Worm (Caenorhabditis elegans) whole organism, young adult: ENCODE results near the gene meg-3.
"Not testable (repeated sequence)": the region's sequence is repeated elsewhere in the genome, so short reads cannot be mapped to it uniquely, and the experiment has no call there.

Experiments
- B0261.1 ChIP-seq: sonication (generic microtip); optimal IDR thresholded peaks from 2 replicates; lab custom pipeline; 2016; ENCODE audit warnings: mild to moderate bottlenecking, missing genetic modification characterization, moderate library complexity, missing compliant biosample characterization
- B0336.3 ChIP-seq: fragments of 200-800 bp; sonication (Bioruptor generic); IDR thresholded peaks from 2 replicates; pipeline ENCODE4 v1.3.6; 2022; ENCODE audit warnings: missing genetic modification characterization, missing compliant biosample characterization
- C17E4.6 ChIP-seq: fragments of 200-800 bp; sonication (Bioruptor generic); IDR thresholded peaks from 2 replicates; pipeline ENCODE4 v1.3.6; 2022; ENCODE audit warnings: missing genetic modification reagents, missing genetic modification characterization, missing compliant biosample characterization
- F37B4.10 ChIP-seq: fragments of 200-800 bp; sonication (Bioruptor generic); IDR thresholded peaks from 2 replicates; pipeline ENCODE4 v1.3.6; 2022; ENCODE audit warnings: missing genetic modification characterization, missing compliant biosample characterization
- F55B11.4 ChIP-seq: sonication (generic microtip); optimal IDR thresholded peaks from 2 replicates; lab custom pipeline; 2016; ENCODE audit warnings: missing compliant biosample characterization, missing genetic modification characterization, borderline replicate concordance; ENCODE audit not compliant: insufficient read depth
- K12H6.12 ChIP-seq: fragments of 200-800 bp; sonication (Bioruptor generic); optimal IDR thresholded peaks from 2 replicates; lab custom pipeline; 2018; ENCODE audit warnings: mild to moderate bottlenecking, missing genetic modification characterization, missing compliant biosample characterization
- T07F8.4 ChIP-seq: sonication (generic microtip); optimal IDR thresholded peaks from 2 replicates; lab custom pipeline; 2016; ENCODE audit warnings: mild to moderate bottlenecking, missing genetic modification characterization, moderate library complexity, missing compliant biosample characterization
- ZK185.1 ChIP-seq: sonication (generic microtip); optimal IDR thresholded peaks from 2 replicates; lab custom pipeline; 2016; ENCODE audit warnings: mild to moderate bottlenecking, missing genetic modification characterization, missing compliant biosample characterization; ENCODE audit not compliant: poor library complexity, severe bottlenecking
- ama-1 ChIP-seq, 3 experiments: fragments of 150-350 bp in 1 of 3; sonication (generic microtip) in 2 of 3; optimal IDR thresholded peaks; 2 replicates each; lab custom pipeline; 2014 to 2018; ENCODE audit warnings: missing biosample characterization in 2 of 3, missing genetic modification characterization in 2 of 3, missing genetic modification reagents in 2 of 3
- aptf-2 ChIP-seq: fragments of 200-800 bp; sonication (Bioruptor generic); conservative IDR thresholded peaks from 2 replicates; pipeline ENCODE4 v1.3.6; 2022; ENCODE audit warnings: missing genetic modification reagents, missing genetic modification characterization, missing compliant biosample characterization
- attf-5 ChIP-seq: fragments of 200-800 bp; sonication (Bioruptor generic); optimal IDR thresholded peaks from 2 replicates; lab custom pipeline; 2018; ENCODE audit warnings: mild to moderate bottlenecking, missing genetic modification characterization, missing compliant biosample characterization
- attf-6 ChIP-seq: fragments of 200-800 bp; sonication (Bioruptor generic); IDR thresholded peaks from 2 replicates; pipeline ENCODE4 v1.3.6; 2022; ENCODE audit warnings: missing genetic modification reagents, missing genetic modification characterization, missing compliant biosample characterization
- cebp-1 ChIP-seq, 2 experiments: fragments of 200-800 bp in 1 of 2; sonication (Bioruptor generic) in 1 of 2; sonication (generic microtip) in 1 of 2; IDR thresholded peaks in 1 of 2; optimal IDR thresholded peaks in 1 of 2; 2 replicates each; pipeline versions ENCODE4 v1.3.6 to Lab custom; 2017 to 2022; ENCODE audit warnings: missing compliant biosample characterization in 2 of 2, missing genetic modification characterization in 2 of 2, mild to moderate bottlenecking in 1 of 2, missing genetic modification reagents in 1 of 2, moderate library complexity in 1 of 2
- ceh-27 ChIP-seq: fragments of 200-800 bp; sonication (Bioruptor generic); optimal IDR thresholded peaks from 2 replicates; lab custom pipeline; 2018; ENCODE audit warnings: mild to moderate bottlenecking, missing genetic modification characterization, moderate library complexity, missing compliant biosample characterization
- efl-1 ChIP-seq: fragments of 150-350 bp; optimal IDR thresholded peaks from 2 replicates; lab custom pipeline; 2014; ENCODE audit warnings: missing biosample characterization, missing genetic modification reagents, missing genetic modification characterization
- egrh-3 ChIP-seq: fragments of 200-800 bp; sonication (Bioruptor generic); IDR thresholded peaks from 2 replicates; pipeline ENCODE4 v1.3.6; 2022; ENCODE audit warnings: missing genetic modification reagents, missing genetic modification characterization, missing compliant biosample characterization
- fkh-3 ChIP-seq: sonication (generic microtip); optimal IDR thresholded peaks from 2 replicates; lab custom pipeline; 2016; ENCODE audit warnings: mild to moderate bottlenecking, missing genetic modification characterization, missing compliant biosample characterization
- hlh-26 ChIP-seq: fragments of 200-800 bp; sonication (Bioruptor generic); conservative IDR thresholded peaks from 2 replicates; pipeline ENCODE4 v1.3.6; 2022; ENCODE audit warnings: missing genetic modification reagents, missing genetic modification characterization, missing compliant biosample characterization
- hmg-1.2 ChIP-seq: fragments of 200-800 bp; sonication (Bioruptor generic); IDR thresholded peaks from 2 replicates; pipeline ENCODE4 v1.3.6; 2022; ENCODE audit warnings: missing genetic modification reagents, missing genetic modification characterization, missing compliant biosample characterization
- hsf-1 ChIP-seq: fragments of 200-800 bp; sonication (Bioruptor generic); IDR thresholded peaks from 2 replicates; pipeline ENCODE4 v1.3.6; 2022; ENCODE audit warnings: missing genetic modification reagents, missing genetic modification characterization, missing compliant biosample characterization
- let-526 ChIP-seq: fragments of 200-800 bp; sonication (Bioruptor generic); IDR thresholded peaks from 2 replicates; pipeline ENCODE4 v1.3.6; 2022; ENCODE audit warnings: missing genetic modification reagents, missing genetic modification characterization, missing compliant biosample characterization
- let-607 ChIP-seq, 2 experiments: fragments of 200-800 bp in 1 of 2; sonication (Bioruptor generic) in 1 of 2; sonication (generic microtip) in 1 of 2; optimal IDR thresholded peaks; 2 replicates each; lab custom pipeline; 2016 to 2018; ENCODE audit warnings: mild to moderate bottlenecking in 2 of 2, missing compliant biosample characterization in 2 of 2, missing genetic modification characterization in 2 of 2, moderate library complexity in 2 of 2, missing genotype in 1 of 2
- lin-26 ChIP-seq: fragments of 200-800 bp; sonication (Bioruptor generic); IDR thresholded peaks from 2 replicates; pipeline ENCODE4 v1.3.6; 2022; ENCODE audit warnings: missing genetic modification reagents, missing genetic modification characterization, missing compliant biosample characterization
- lin-35 ChIP-seq, 3 experiments: fragments of 150-350 bp in 2 of 3; sonication (generic microtip) in 1 of 3; optimal IDR thresholded peaks; 2 replicates each; lab custom pipeline; 2014 to 2018; ENCODE audit warnings: missing biosample characterization in 3 of 3, missing genetic modification characterization in 3 of 3, missing genetic modification reagents in 3 of 3
- lin-54 ChIP-seq: fragments of 200-800 bp; sonication (Bioruptor generic); optimal IDR thresholded peaks from 2 replicates; lab custom pipeline; 2018; ENCODE audit warnings: mild to moderate bottlenecking, missing genetic modification characterization, missing compliant biosample characterization
- lir-1 ChIP-seq: fragments of 200-800 bp; sonication (Bioruptor generic); conservative IDR thresholded peaks from 2 replicates; pipeline ENCODE4 v1.3.6; 2022; ENCODE audit warnings: missing genetic modification reagents, missing genetic modification characterization, missing compliant biosample characterization
- madf-6 ChIP-seq: fragments of 200-800 bp; sonication (Bioruptor generic); IDR thresholded peaks from 2 replicates; pipeline ENCODE4 v1.3.6; 2022; ENCODE audit warnings: missing genetic modification reagents, missing genetic modification characterization, missing compliant biosample characterization
- rpc-1 ChIP-seq, 2 experiments: fragments of 150-350 bp in 1 of 2; sonication (generic microtip) in 1 of 2; optimal IDR thresholded peaks; 2 replicates each; lab custom pipeline; 2014 to 2018; ENCODE audit warnings: missing biosample characterization in 1 of 2, missing genetic modification characterization in 1 of 2, missing genetic modification reagents in 1 of 2, missing genotype in 1 of 2
- sea-2 ChIP-seq: fragments of 200-800 bp; sonication (Bioruptor generic); IDR thresholded peaks from 2 replicates; pipeline ENCODE4 v1.3.6; 2022; ENCODE audit warnings: missing genetic modification characterization, missing compliant biosample characterization
- snpc-3.4 ChIP-seq: sonication (generic microtip); optimal IDR thresholded peaks from 2 replicates; lab custom pipeline; 2017; ENCODE audit warnings: missing genetic modification characterization, mild to moderate bottlenecking, missing compliant biosample characterization, antibody characterized with exemption, moderate library complexity, missing genotype, missing genetic modification reagents
- tbp1 ChIP-seq: fragments of 200-800 bp; sonication (Bioruptor generic); optimal IDR thresholded peaks from 2 replicates; lab custom pipeline; 2018; ENCODE audit warnings: mild to moderate bottlenecking, missing genetic modification characterization, missing compliant biosample characterization
- tlf-1 ChIP-seq: fragments of 200-800 bp; sonication (Bioruptor generic); optimal IDR thresholded peaks from 2 replicates; lab custom pipeline; 2018; ENCODE audit warnings: mild to moderate bottlenecking, missing genetic modification characterization, missing compliant biosample characterization
- ztf-18 ChIP-seq: sonication (generic microtip); optimal IDR thresholded peaks from 2 replicates; lab custom pipeline; 2016; ENCODE audit warnings: missing genotype, mild to moderate bottlenecking, missing genetic modification characterization, missing compliant biosample characterization
- ztf-22 ChIP-seq: fragments of 200-800 bp; sonication (Bioruptor generic); optimal IDR thresholded peaks from 2 replicates; lab custom pipeline; 2018; ENCODE audit warnings: mild to moderate bottlenecking, missing genetic modification characterization, moderate library complexity, missing compliant biosample characterization

meg-3 gene

DNA sequence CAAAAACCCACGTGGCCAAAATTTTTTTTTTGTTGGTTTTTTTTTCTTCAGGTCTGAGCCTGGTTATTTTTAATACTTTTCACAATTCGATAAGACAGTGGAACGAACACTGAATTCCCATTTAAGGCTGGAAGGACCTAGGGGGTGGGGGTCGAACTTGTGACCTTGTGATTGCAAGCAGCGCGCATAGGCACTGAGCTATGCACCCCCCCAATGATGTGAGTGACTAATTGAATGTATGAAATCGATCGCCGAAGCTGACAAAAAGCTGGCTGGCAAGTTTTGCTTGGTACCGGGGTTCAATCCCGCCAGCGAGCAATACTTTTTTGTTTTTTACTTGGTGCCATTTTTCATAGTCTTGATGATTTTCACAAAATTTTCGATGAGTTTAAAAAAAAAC is 9.4 kb upstream of the meg-3 start (continued):
- TF ChIP-seq hlh-26 (GFP tag; lab: Robert Waterston, UW) (no peak), tlf-1 (GFP tag; lab: Kevin White, UChicago) (no peak), lin-26 (GFP tag; lab: Robert Waterston, UW) (0 out of 2 replicates have a peak, but pooled peaks have one; percentile 33), attf-6 (GFP tag; lab: Robert Waterston, UW) (peak; percentile 34; the same call in 1 of the 2 replicates), hsf-1 (GFP tag; lab: Robert Waterston, UW) (no peak)

DNA sequence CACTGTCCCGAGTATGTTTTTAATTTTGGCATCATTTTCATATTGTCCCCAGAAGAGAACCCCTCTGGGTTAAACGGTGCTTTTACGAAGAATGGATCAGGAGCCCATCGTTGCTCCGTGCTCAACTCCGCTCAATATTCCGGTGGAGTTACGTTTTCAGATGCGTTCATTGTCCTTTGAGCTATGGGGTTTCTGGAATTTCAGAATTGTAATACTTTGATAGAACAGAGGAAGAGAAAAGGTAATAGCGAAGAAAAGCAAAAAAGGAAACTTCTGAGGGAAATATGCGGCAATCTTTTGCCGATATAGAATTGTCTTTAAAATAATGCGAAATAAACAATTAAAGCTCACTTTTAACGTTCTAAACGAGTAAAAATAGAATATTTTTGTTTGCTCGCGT is 8.5 kb upstream of the meg-3 start, which contains the start of gene Y40A1A.3:
Y40A1A.3 (minus strand) TSS at position 101 of the 400 bp plus-strand sequence.
- TF ChIP-seq ceh-27 (GFP tag; lab: Kevin White, UChicago) = no peak
- TF ChIP-seq attf-5 (GFP tag; lab: Kevin White, UChicago) = no peak
- TF ChIP-seq, all 124 proteins: peak for 0

DNA sequence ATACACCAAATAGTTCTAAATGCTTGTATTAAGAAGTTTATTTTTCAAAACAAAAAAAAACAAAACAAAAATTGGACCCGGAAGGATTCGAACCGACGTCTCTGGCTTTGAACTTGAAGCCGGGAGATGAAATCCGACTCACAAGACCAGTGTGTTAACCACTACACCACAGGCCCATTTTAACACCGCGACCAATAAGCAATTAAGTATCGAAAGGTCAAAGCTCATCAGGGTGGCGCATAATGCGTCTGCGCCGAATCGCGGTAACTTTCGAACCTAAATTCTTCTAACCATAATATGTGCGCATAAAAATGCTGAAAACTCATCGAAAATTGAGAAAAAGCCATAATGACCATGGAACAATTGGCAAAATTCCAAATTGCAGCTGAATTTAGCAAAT is 4.7 kb upstream of the meg-3 start:
- TF ChIP-seq tbp1 (peak; percentile 54), rpc-1 (tag; optimal IDR thresholded peaks at IDR 0.05; lab: Kevin White, UChicago) (peak; percentile 52)
- TF ChIP-seq rpc-1 (optimal IDR thresholded peaks at IDR 0.05; lab: Kevin White, UChicago) = not testable (repeated sequence)

DNA sequence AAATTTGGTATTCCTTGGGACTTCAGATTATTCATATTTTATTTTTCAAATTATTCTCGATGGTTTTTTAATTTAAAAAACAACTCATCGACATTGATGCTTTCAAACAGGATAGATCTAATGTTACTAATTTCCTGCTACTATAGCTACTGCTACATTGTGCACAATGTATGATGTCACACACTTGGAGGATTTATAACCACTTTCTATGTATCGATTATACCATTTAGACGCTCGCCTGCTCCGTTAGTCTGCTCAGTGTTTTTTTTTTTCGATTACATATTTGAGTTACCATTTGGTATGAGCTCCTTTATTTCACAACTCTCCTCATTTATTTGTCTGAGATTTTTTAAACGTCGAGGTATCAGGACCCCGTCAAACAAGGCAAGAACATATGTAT is 1.0 kb upstream of the meg-3 start, which contains the start of gene Y40A1A.2:
Y40A1A.2 (plus strand) TSS at position 301 of the 400 bp plus-strand sequence.
- TF ChIP-seq B0336.3 = no peak
- no peak for TF ChIP-seq aptf-2 (GFP tag; lab: Robert Waterston, UW)

- TF ChIP-seq lin-54 (GFP tag; lab: Kevin White, UChicago) (no peak), fkh-3 (tag; lab: Kevin White, UChicago) (no peak), T07F8.4 (tag; lab: Kevin White, UChicago) (no peak), sea-2 (GFP tag; lab: Robert Waterston, UW) (no peak), F55B11.4 (tag; lab: Kevin White, UChicago) (no peak)
Measured at ce11 chrX:1984831-1985230, 4.6 kb downstream of the meg-3 start.

ce11 chrX:1981654-1982053 is 7.8 kb downstream of the meg-3 start:
- TF ChIP-seq cebp-1 (GFP tag; IDR thresholded peaks at IDR 0.05; lab: Robert Waterston, UW) (no peak), cebp-1 (tag; optimal IDR thresholded peaks at IDR 0.05; lab: Kevin White, UChicago) (no peak)

DNA sequence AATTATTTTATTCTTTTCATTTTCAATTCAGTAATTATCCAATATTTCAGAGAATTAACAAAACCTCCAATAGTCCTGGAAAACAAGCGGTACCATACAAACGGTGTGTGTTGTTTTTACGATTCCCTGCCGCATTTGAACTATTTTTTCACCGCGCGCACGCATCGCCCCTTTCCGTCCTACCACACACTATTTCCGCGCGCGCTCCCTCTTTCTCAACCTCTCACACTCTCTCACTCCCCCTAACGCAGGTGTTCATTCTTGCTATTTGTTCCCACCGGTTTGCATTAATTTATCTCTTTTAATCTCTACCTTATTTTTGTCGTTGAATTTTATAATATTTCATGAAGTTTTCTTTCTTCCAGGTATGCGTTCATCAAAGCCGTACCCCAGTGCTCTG is 11.7 kb downstream of the meg-3 start, which contains the start of gene F52D2.12:
F52D2.12 (plus strand) TSS at position 307 of the 400 bp plus-strand sequence.
- TF ChIP-seq C17E4.6 (GFP tag; lab: Robert Waterston, UW) = no peak
- no peak for TF ChIP-seq lir-1
- peak; percentile 42 for TF ChIP-seq efl-1
- TF ChIP-seq K12H6.12 (tag; lab: Kevin White, UChicago) = no peak
- TF ChIP-seq let-607 (tag; optimal IDR thresholded peaks at IDR 0.05; lab: Kevin White, UChicago) = no peak
- no peak for TF ChIP-seq ztf-22
- TF ChIP-seq B0261.1 (tag; lab: Kevin White, UChicago) = no peak
- TF ChIP-seq ZK185.1 (tag; lab: Kevin White, UChicago) = no peak
- TF ChIP-seq lin-26 (GFP tag; lab: Robert Waterston, UW) = no peak
- TF ChIP-seq ztf-18 (tag; lab: Kevin White, UChicago) = no peak
- TF ChIP-seq hlh-26 (GFP tag; lab: Robert Waterston, UW) = no peak
- TF ChIP-seq attf-5 (GFP tag; lab: Kevin White, UChicago) = no peak
- no peak for TF ChIP-seq cebp-1 (GFP tag; IDR thresholded peaks at IDR 0.05; lab: Robert Waterston, UW)
- TF ChIP-seq cebp-1 (tag; optimal IDR thresholded peaks at IDR 0.05; lab: Kevin White, UChicago) = no peak
- no peak for TF ChIP-seq F37B4.10 (GFP tag; lab: Robert Waterston, UW)
- no peak for TF ChIP-seq snpc-3.4 (tag; lab: Kevin White, UChicago)
- no peak for TF ChIP-seq let-526 (GFP tag; lab: Robert Waterston, UW)
- TF ChIP-seq lin-35 (GFP tag; optimal IDR thresholded peaks at IDR 0.05; lab: Kevin White, UChicago) = no peak
- TF ChIP-seq hmg-1.2 (GFP tag; lab: Robert Waterston, UW) = peak; percentile 29; the same call in 1 of the 2 replicates
- TF ChIP-seq egrh-3 (GFP tag; lab: Robert Waterston, UW) = 0 out of 2 replicates have a peak, but pooled peaks have one; percentile 14
- no peak for TF ChIP-seq rpc-1 (optimal IDR thresholded peaks at IDR 0.05; lab: Kevin White, UChicago)
- TF ChIP-seq rpc-1 (tag; optimal IDR thresholded peaks at IDR 0.05; lab: Kevin White, UChicago) = no peak
- TF ChIP-seq madf-6 (GFP tag; lab: Robert Waterston, UW) = peak; percentile 33; the same call in 1 of the 2 replicates
- no peak for TF ChIP-seq ama-1 (optimal IDR thresholded peaks at IDR 0.05; lab: Kevin White, UChicago)
- no peak for TF ChIP-seq ama-1 (GFP tag; optimal IDR thresholded peaks at IDR 0.05; lab: Kevin White, UChicago)
